Worm (Caenorhabditis elegans): ENCODE results near the gene hrpu-2.

hrpu-2 gene

ce11 chrIV:2177545-2177944 lies at the start of gene hrpu-2:
TSS of gene hrpu-2 (plus strand) at chrIV:2177896.
- TF ChIP-seq lir-1 (GFP tag; conservative IDR thresholded peaks at IDR 0.05): no peak
- peak; percentile 52 for TF ChIP-seq ceh-27 (GFP tag; optimal IDR thresholded peaks at IDR 0.05)
- peak; percentile 92 for TF ChIP-seq lin-40 (tag; optimal IDR thresholded peaks at IDR 0.05)
- no peak; the same call in 1 of the 2 replicates for TF ChIP-seq D2030.7 (GFP tag; IDR thresholded peaks at IDR 0.05)
- peak; percentile 63 for TF ChIP-seq B0336.3 (GFP tag; IDR thresholded peaks at IDR 0.05)
- peak; percentile 13 for TF ChIP-seq unc-130 (GFP tag; optimal IDR thresholded peaks at IDR 0.05)
- no peak for TF ChIP-seq egl-44 (GFP tag; IDR thresholded peaks at IDR 0.05)
- peak; percentile 96 for TF ChIP-seq lin-54 (GFP tag; optimal IDR thresholded peaks at IDR 0.05)
- peak; percentile 48 to 96 (median 80) for TF ChIP-seq lin-35 (GFP tag; optimal IDR thresholded peaks at IDR 0.05)
- TF ChIP-seq Y53G8AR.9 (GFP tag; conservative IDR thresholded peaks at IDR 0.05): peak; percentile 75
- peak; percentile 30 for TF ChIP-seq madf-10 (tag; optimal IDR thresholded peaks at IDR 0.05)
- peak; percentile 93 for TF ChIP-seq mcd-1 (GFP tag; IDR thresholded peaks at IDR 0.05)
- TF ChIP-seq C17E4.6 (GFP tag; IDR thresholded peaks at IDR 0.05): no peak
- TF ChIP-seq rec-8 (tag; optimal IDR thresholded peaks at IDR 0.05): no peak
- no peak for TF ChIP-seq nfya-1 (tag; optimal IDR thresholded peaks at IDR 0.05; ENCODE audit: borderline replicate concordance, insufficient read depth)
- no peak for TF ChIP-seq zim-3 (tag; optimal IDR thresholded peaks at IDR 0.05)
- peak; percentile 47 for TF ChIP-seq tlf-1 (GFP tag; optimal IDR thresholded peaks at IDR 0.05)
- 0 out of 2 replicates have a peak, but pooled peaks have one; percentile 62 for TF ChIP-seq nfyb-1 (GFP tag; IDR thresholded peaks at IDR 0.05)
- peak; percentile 90 for TF ChIP-seq dpl-1 (GFP tag; optimal IDR thresholded peaks at IDR 0.05)
- TF ChIP-seq cebp-1 (GFP tag; IDR thresholded peaks at IDR 0.05): no peak
- TF ChIP-seq cebp-1 (tag; optimal IDR thresholded peaks at IDR 0.05): peak; percentile 81
- TF ChIP-seq K11D2.4 (GFP tag; IDR thresholded peaks at IDR 0.05): peak; percentile 83
- peak; percentile 25 for TF ChIP-seq chd-7 (tag; optimal IDR thresholded peaks at IDR 0.05)
- no peak for TF ChIP-seq rpc-1 (optimal IDR thresholded peaks at IDR 0.05)
- TF ChIP-seq rpc-1 (tag; optimal IDR thresholded peaks at IDR 0.05): no peak
- TF ChIP-seq nfya-2 (GFP tag; IDR thresholded peaks at IDR 0.05): no peak
- TF ChIP-seq xnd-1 (tag; optimal IDR thresholded peaks at IDR 0.05): peak; percentile 24
- peak; percentile 40 for TF ChIP-seq atf-7 (tag; optimal IDR thresholded peaks at IDR 0.05)
- peak; percentile 26 for TF ChIP-seq him-1 (tag; optimal IDR thresholded peaks at IDR 0.05)
- peak; percentile 6 for TF ChIP-seq F49E8.2 (tag; optimal IDR thresholded peaks at IDR 0.05; ENCODE audit: insufficient read depth)
- peak; percentile 56 for TF ChIP-seq tbp1 (GFP tag; optimal IDR thresholded peaks at IDR 0.05)
- TF ChIP-seq F23B12.7 (tag; optimal IDR thresholded peaks at IDR 0.05; ENCODE audit: insufficient read depth): peak; percentile 27
- 0 out of 2 replicates have a peak, but pooled peaks have one; percentile 8 for TF ChIP-seq madf-8 (GFP tag; conservative IDR thresholded peaks at IDR 0.05)
- TF ChIP-seq dox-1 (GFP tag; IDR thresholded peaks at IDR 0.05): peak; percentile 93
- TF ChIP-seq efl-1 (GFP tag; optimal IDR thresholded peaks at IDR 0.05): peak; percentile 78
- no peak for TF ChIP-seq B0035.1 (tag; optimal IDR thresholded peaks at IDR 0.05)
- TF ChIP-seq ztf-28 (GFP tag; IDR thresholded peaks at IDR 0.05): no peak
- TF ChIP-seq attf-5 (GFP tag; optimal IDR thresholded peaks at IDR 0.05): peak; percentile 76
- peak; percentile 61 for TF ChIP-seq ceh-100 (GFP tag; IDR thresholded peaks at IDR 0.05)
- TF ChIP-seq ceh-91 (GFP tag; IDR thresholded peaks at IDR 0.05): peak; percentile 57
- TF ChIP-seq cebp-2 (GFP tag; IDR thresholded peaks at IDR 0.05): no peak
- TF ChIP-seq let-607 (tag; optimal IDR thresholded peaks at IDR 0.05): peak in 1 of 2 experiments; percentile 45
- no peak for TF ChIP-seq F37B4.10 (GFP tag; IDR thresholded peaks at IDR 0.05)
- TF ChIP-seq ztf-18 (tag; optimal IDR thresholded peaks at IDR 0.05): peak; percentile 96
- TF ChIP-seq lsl-1 (GFP tag; optimal IDR thresholded peaks at IDR 0.05): peak; percentile 30
- no peak for TF ChIP-seq somi-1 (GFP tag; optimal IDR thresholded peaks at IDR 0.05)
- TF ChIP-seq hlh-12 (tag; optimal IDR thresholded peaks at IDR 0.05): no peak
- TF ChIP-seq egrh-3 (GFP tag; IDR thresholded peaks at IDR 0.05): no peak
- TF ChIP-seq ztf-22 (GFP tag; optimal IDR thresholded peaks at IDR 0.05): no peak

Data from whole organism, young adult.